Fruit fly (Drosophila melanogaster): ENCODE data around the gene Rpp20.
A peak's percentile ranks its signal among the peaks of the same experiment; 100 is the strongest.

Gene Rpp20

DNA sequence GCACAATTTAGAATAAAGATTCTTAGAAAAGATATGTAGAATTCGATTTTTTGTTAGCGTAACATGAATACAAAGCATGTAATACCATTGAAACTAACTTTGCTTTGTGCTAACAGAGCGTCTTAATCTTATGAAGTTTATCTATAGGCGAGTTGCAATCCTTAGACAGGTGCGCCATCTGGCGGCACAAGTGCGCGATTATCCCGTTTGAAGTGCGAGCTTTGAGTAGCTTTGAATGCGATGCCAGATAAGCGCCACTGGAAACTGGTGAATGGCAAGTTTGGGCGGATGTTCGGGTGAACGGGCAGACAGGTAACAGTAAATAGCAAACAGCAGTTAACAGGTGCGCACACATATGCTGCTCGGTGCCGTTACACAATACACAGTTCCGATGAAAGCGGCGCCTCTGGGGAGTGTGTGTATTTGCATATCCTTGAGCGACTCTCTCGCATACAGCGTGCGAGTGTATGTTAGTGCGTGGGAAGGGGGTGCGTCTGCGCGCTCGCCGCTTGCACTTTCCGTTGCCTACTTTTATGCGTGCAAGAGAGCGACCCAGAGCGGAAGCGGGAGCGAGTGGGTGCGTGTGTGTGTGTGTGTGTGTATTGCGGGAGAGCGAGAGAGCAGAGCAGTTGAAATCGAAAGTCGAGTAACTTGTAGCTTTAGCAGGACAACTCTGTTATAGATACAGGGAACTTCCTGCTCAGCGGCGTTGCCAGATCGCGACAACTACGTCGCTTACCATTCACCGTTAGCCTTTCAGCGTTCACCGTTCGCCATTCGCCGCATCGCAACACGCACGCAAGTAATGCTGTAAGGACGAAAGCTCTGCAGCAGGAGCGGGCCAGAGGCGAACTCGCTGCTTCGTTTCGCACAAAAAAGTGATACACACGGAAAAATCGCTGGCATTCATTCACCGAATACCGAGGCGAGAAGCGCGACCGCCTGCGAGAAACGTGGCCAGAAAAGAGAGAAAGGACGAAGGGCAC, 25.9 kb upstream of the Rpp20 start, which contains the start of gene CG12531:
TSS of gene CG12531 (plus strand) at position 936 of the 986 bp plus-strand sequence.
- TF ChIP-seq CG13204 (GFP tag; optimal IDR thresholded peaks at IDR 0.05) (no peak), CG12605 (GFP tag; IDR thresholded peaks at IDR 0.05) (0 out of 2 replicates have a peak, but pooled peaks have one; percentile 27), CG17806 (tag; optimal IDR thresholded peaks at IDR 0.05) (no peak), D1 (tag; optimal IDR thresholded peaks at IDR 0.05) (no peak), CG4496 (GFP tag; IDR thresholded peaks at IDR 0.05) (no peak)

- TF ChIP-seq CG8301 (tag; optimal IDR thresholded peaks at IDR 0.05) = no peak
- TF ChIP-seq rn (GFP tag; IDR thresholded peaks at IDR 0.05) = no peak
- TF ChIP-seq CG34367 (tag; optimal IDR thresholded peaks at IDR 0.05) = no peak
- no peak for TF ChIP-seq fd96Ca (GFP tag; IDR thresholded peaks at IDR 0.05)
- no peak for TF ChIP-seq CG14655 (GFP tag; optimal IDR thresholded peaks at IDR 0.05)
- no peak for TF ChIP-seq Pif1A (GFP tag; optimal IDR thresholded peaks at IDR 0.05)
- TF ChIP-seq Pif1B (GFP tag; optimal IDR thresholded peaks at IDR 0.05) = no peak
- TF ChIP-seq gl (tag; optimal IDR thresholded peaks at IDR 0.05) = no peak
- TF ChIP-seq CG4496 (GFP tag; IDR thresholded peaks at IDR 0.05) = no peak
- TF ChIP-seq CG12605 (GFP tag; IDR thresholded peaks at IDR 0.05) = no peak
Measured at dm6 chrX:19730844-19731243, 13.4 kb upstream of the Rpp20 start, which contains the start of gene AP-1-2beta. Gene AP-1-2beta, plus strand, starts transcription at chrX:19731004.

- TF ChIP-seq CG9948 (tag; optimal IDR thresholded peaks at IDR 0.05) = no peak
- no peak for TF ChIP-seq CG12605 (GFP tag; IDR thresholded peaks at IDR 0.05)
- TF ChIP-seq Snoo (tag; optimal IDR thresholded peaks at IDR 0.05) = no peak
- TF ChIP-seq D1 (tag; optimal IDR thresholded peaks at IDR 0.05) = no peak
- no peak for TF ChIP-seq CG17806 (tag; optimal IDR thresholded peaks at IDR 0.05)
- no peak for TF ChIP-seq rn (GFP tag; IDR thresholded peaks at IDR 0.05)
- TF ChIP-seq Ets98B (GFP tag; IDR thresholded peaks at IDR 0.05) = no peak
- no peak for TF ChIP-seq CG4496 (GFP tag; IDR thresholded peaks at IDR 0.05)
- TF ChIP-seq CG10348 (GFP tag; IDR thresholded peaks at IDR 0.05) = no peak
- no peak for TF ChIP-seq CG8159 (tag; optimal IDR thresholded peaks at IDR 0.05)
- no peak for TF ChIP-seq Pif1A (GFP tag; optimal IDR thresholded peaks at IDR 0.05)
- TF ChIP-seq CG34367 (tag; optimal IDR thresholded peaks at IDR 0.05) = no peak
- TF ChIP-seq CG8301 (tag; optimal IDR thresholded peaks at IDR 0.05) = no peak
- TF ChIP-seq Pif1B (GFP tag; optimal IDR thresholded peaks at IDR 0.05) = no peak
- TF ChIP-seq gl (tag; optimal IDR thresholded peaks at IDR 0.05) = no peak
- no peak for TF ChIP-seq fd96Ca (GFP tag; IDR thresholded peaks at IDR 0.05)
- no peak for TF ChIP-seq EcR (GFP tag; optimal IDR thresholded peaks at IDR 0.05)
- TF ChIP-seq CG32121 (GFP tag; IDR thresholded peaks at IDR 0.05) = no peak
Measured at dm6 chrX:19735270-19735669, 9.0 kb upstream of the Rpp20 start, which contains the start of gene CG14234. Gene CG14234, plus strand, starts transcription at chrX:19735570.

dm6 chrX:19737872-19738271, 6.4 kb upstream of the Rpp20 start:
- TF ChIP-seq CG13204 (GFP tag; optimal IDR thresholded peaks at IDR 0.05) (no peak), CG32121 (GFP tag; IDR thresholded peaks at IDR 0.05) (no peak), CG8301 (tag; optimal IDR thresholded peaks at IDR 0.05) (no peak), gl (tag; optimal IDR thresholded peaks at IDR 0.05) (no peak), CG15710 (tag; optimal IDR thresholded peaks at IDR 0.05) (no peak)

DNA sequence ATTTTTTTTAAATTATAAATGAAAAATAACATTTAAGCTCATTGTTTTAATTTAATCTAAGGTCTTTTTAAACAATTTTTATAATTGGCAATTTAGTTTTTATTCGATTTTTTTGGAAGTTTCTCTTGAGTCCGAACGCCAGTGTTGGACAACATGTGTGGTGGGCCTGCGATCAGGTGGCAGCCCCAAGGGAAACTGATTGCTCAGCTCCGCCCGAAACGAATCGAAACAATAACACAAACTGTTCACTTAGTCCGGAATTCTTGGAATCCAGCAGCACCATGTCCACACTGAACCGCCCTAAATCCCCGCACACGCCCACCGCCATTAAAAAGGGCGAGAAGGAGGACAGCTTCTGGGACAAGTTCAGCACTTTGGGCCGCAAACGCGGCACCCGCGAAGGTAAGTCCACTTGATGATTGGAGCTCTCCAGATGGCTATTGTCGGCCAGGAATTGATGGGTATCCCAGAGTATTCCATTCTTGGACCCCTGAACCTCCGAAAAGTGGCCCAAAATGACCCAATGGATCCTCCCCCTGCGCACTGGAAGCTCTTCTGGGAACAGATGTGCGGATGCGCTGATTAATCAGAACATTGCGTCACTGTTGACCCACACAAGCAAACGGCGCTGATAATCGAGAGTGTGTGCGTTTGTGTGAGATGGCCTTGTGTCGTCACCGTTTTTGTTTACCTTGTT, 1.8 kb downstream of the Rpp20 start, which contains the start of gene parvin:
TSS of gene parvin (plus strand) at position 134 of the 697 bp plus-strand sequence.
- TF ChIP-seq CG9948 (tag; optimal IDR thresholded peaks at IDR 0.05) = no peak
- TF ChIP-seq Ets98B (GFP tag; IDR thresholded peaks at IDR 0.05) = no peak
- TF ChIP-seq Pif1A (GFP tag; optimal IDR thresholded peaks at IDR 0.05) = no peak
- no peak for TF ChIP-seq CG4496 (GFP tag; IDR thresholded peaks at IDR 0.05)
- no peak for TF ChIP-seq CG13204 (GFP tag; optimal IDR thresholded peaks at IDR 0.05)
- no peak for TF ChIP-seq Snoo (tag; optimal IDR thresholded peaks at IDR 0.05)
- no peak for TF ChIP-seq EcR (GFP tag; optimal IDR thresholded peaks at IDR 0.05)
- TF ChIP-seq CG17806 (tag; optimal IDR thresholded peaks at IDR 0.05) = no peak

- TF ChIP-seq CG9948 (tag; optimal IDR thresholded peaks at IDR 0.05) = no peak
- no peak for TF ChIP-seq CG13204 (GFP tag; optimal IDR thresholded peaks at IDR 0.05)
- TF ChIP-seq CG10348 (GFP tag; IDR thresholded peaks at IDR 0.05) = no peak
- no peak for TF ChIP-seq CG15710 (tag; optimal IDR thresholded peaks at IDR 0.05)
- TF ChIP-seq Ets98B (GFP tag; IDR thresholded peaks at IDR 0.05) = no peak
- no peak for TF ChIP-seq Pif1B (GFP tag; optimal IDR thresholded peaks at IDR 0.05)
- no peak for TF ChIP-seq rn (GFP tag; IDR thresholded peaks at IDR 0.05)
- TF ChIP-seq CG17806 (tag; optimal IDR thresholded peaks at IDR 0.05) = no peak
- no peak for TF ChIP-seq CG14655 (GFP tag; optimal IDR thresholded peaks at IDR 0.05)
- TF ChIP-seq Snoo (tag; optimal IDR thresholded peaks at IDR 0.05) = no peak
- TF ChIP-seq CG12605 (GFP tag; IDR thresholded peaks at IDR 0.05) = no peak
- TF ChIP-seq Pif1A (GFP tag; optimal IDR thresholded peaks at IDR 0.05) = no peak
- TF ChIP-seq fd96Ca (GFP tag; IDR thresholded peaks at IDR 0.05) = no peak
- no peak for TF ChIP-seq EcR (GFP tag; optimal IDR thresholded peaks at IDR 0.05)
- TF ChIP-seq CG4496 (GFP tag; IDR thresholded peaks at IDR 0.05) = no peak
- no peak for TF ChIP-seq CG8159 (tag; optimal IDR thresholded peaks at IDR 0.05)
- TF ChIP-seq CG8301 (tag; optimal IDR thresholded peaks at IDR 0.05) = no peak
- no peak for TF ChIP-seq CG34367 (tag; optimal IDR thresholded peaks at IDR 0.05)
- no peak for TF ChIP-seq D1 (tag; optimal IDR thresholded peaks at IDR 0.05)
Measured at dm6 chrX:19748014-19748413, 3.8 kb downstream of the Rpp20 start, which contains the start of gene Alr. Gene Alr, plus strand, starts transcription at chrX:19748314.

All from whole organism, pupa.